Worm (Caenorhabditis elegans) whole organism, dauer: ENCODE data around the gene C33E10.10.

Source experiments
- unc-62 ChIP-seq: sonication (generic microtip); optimal IDR thresholded peaks from 2 replicates; lab custom pipeline; 2017; ENCODE audit warnings: missing biosample characterization, missing genetic modification reagents, missing genetic modification characterization

C33E10.10 gene

ce11 chrX:17297408-17297807, 4.4 kb downstream of the C33E10.10 start:
- no peak for TF ChIP-seq unc-62 (GFP tag; lab: Kevin White, UChicago)

ce11 chrX:17294728-17295127, 7.1 kb downstream of the C33E10.10 start, which contains the start of gene C33E10.8:
Gene C33E10.8, minus strand, starts transcription at chrX:17294828.
- no peak for TF ChIP-seq unc-62 (GFP tag; lab: Kevin White, UChicago)

- no peak for TF ChIP-seq unc-62 (GFP tag; lab: Kevin White, UChicago)
Observed at ce11 chrX:17294019-17294418, 7.8 kb downstream of the C33E10.10 start.

- TF ChIP-seq unc-62 (GFP tag; lab: Kevin White, UChicago) = no peak
Observed at ce11 chrX:17288378-17288777, 13.4 kb downstream of the C33E10.10 start.

ce11 chrX:17256769-17257168, 45.0 kb downstream of the C33E10.10 start, which contains the start of gene Y40C7B.4:
Gene Y40C7B.4, minus strand, starts transcription at chrX:17256787.
- TF ChIP-seq unc-62 (GFP tag; lab: Kevin White, UChicago) = no peak
